Worm (Caenorhabditis elegans) whole organism, young adult: ENCODE measurements around the gene fahd-1.

Experiments
- D2030.7 ChIP-seq: fragments of 200-800 bp; sonication (Bioruptor generic); IDR thresholded peaks from 2 replicates; pipeline ENCODE4 v1.3.6; 2022; ENCODE audit warnings: missing genetic modification reagents, missing genetic modification characterization, missing compliant biosample characterization
- F22D6.2 ChIP-seq: sonication (generic microtip); optimal IDR thresholded peaks from 2 replicates; lab custom pipeline; 2016; ENCODE audit warnings: mild to moderate bottlenecking, missing genetic modification characterization, missing compliant biosample characterization
- F37B4.10 ChIP-seq: fragments of 200-800 bp; sonication (Bioruptor generic); IDR thresholded peaks from 2 replicates; pipeline ENCODE4 v1.3.6; 2022; ENCODE audit warnings: missing genetic modification characterization, missing compliant biosample characterization
- F39B2.1 ChIP-seq: fragments of 200-800 bp; sonication (Bioruptor generic); IDR thresholded peaks from 2 replicates; pipeline ENCODE4 v1.3.6; 2022; ENCODE audit warnings: missing genetic modification reagents, missing genetic modification characterization, missing compliant biosample characterization
- F57A8.1 ChIP-seq: fragments of 200-800 bp; sonication (Bioruptor generic); optimal IDR thresholded peaks from 2 replicates; lab custom pipeline; 2018; ENCODE audit warnings: mild to moderate bottlenecking, missing genetic modification characterization, moderate library complexity, missing compliant biosample characterization
- K12H6.12 ChIP-seq: fragments of 200-800 bp; sonication (Bioruptor generic); optimal IDR thresholded peaks from 2 replicates; lab custom pipeline; 2018; ENCODE audit warnings: mild to moderate bottlenecking, missing genetic modification characterization, missing compliant biosample characterization
- Y67H2A.10 ChIP-seq: fragments of 200-800 bp; sonication (Bioruptor generic); conservative IDR thresholded peaks from 2 replicates; pipeline ENCODE4 v1.3.6; 2022; ENCODE audit warnings: missing genetic modification reagents, missing genetic modification characterization, missing compliant biosample characterization
- Y79H2A.3 ChIP-seq: fragments of 200-800 bp; sonication (Bioruptor generic); conservative IDR thresholded peaks from 2 replicates; pipeline ENCODE4 v1.3.6; 2022; ENCODE audit warnings: missing genetic modification reagents, missing genetic modification characterization, missing compliant biosample characterization
- attf-3 ChIP-seq: fragments of 200-800 bp; sonication (Bioruptor generic); conservative IDR thresholded peaks from 2 replicates; pipeline ENCODE4 v1.3.6; 2022; ENCODE audit warnings: missing genetic modification reagents, missing genetic modification characterization, missing compliant biosample characterization
- cebp-1 ChIP-seq, 2 experiments: fragments of 200-800 bp in 1 of 2; sonication (Bioruptor generic) in 1 of 2; sonication (generic microtip) in 1 of 2; IDR thresholded peaks in 1 of 2; optimal IDR thresholded peaks in 1 of 2; 2 replicates each; pipeline versions ENCODE4 v1.3.6 to Lab custom; 2017 to 2022; ENCODE audit warnings: missing compliant biosample characterization in 2 of 2, missing genetic modification characterization in 2 of 2, mild to moderate bottlenecking in 1 of 2, missing genetic modification reagents in 1 of 2, moderate library complexity in 1 of 2
- ceh-79 ChIP-seq: sonication (generic microtip); optimal IDR thresholded peaks from 2 replicates; lab custom pipeline; 2017; ENCODE audit warnings: mild to moderate bottlenecking, missing genetic modification characterization, missing compliant biosample characterization
- chd-7 ChIP-seq: sonication (generic microtip); optimal IDR thresholded peaks from 2 replicates; lab custom pipeline; 2016; ENCODE audit warnings: mild to moderate bottlenecking, missing genetic modification characterization, moderate library complexity, missing compliant biosample characterization
- efl-1 ChIP-seq: fragments of 150-350 bp; optimal IDR thresholded peaks from 2 replicates; lab custom pipeline; 2014; ENCODE audit warnings: missing biosample characterization, missing genetic modification reagents, missing genetic modification characterization
- ekl-4 ChIP-seq: fragments of 200-800 bp; sonication (Bioruptor generic); IDR thresholded peaks from 2 replicates; pipeline ENCODE4 v1.3.6; 2022; ENCODE audit warnings: missing genetic modification reagents, missing genetic modification characterization, missing compliant biosample characterization
- hmg-20 ChIP-seq: fragments of 200-800 bp; sonication (Bioruptor generic); IDR thresholded peaks from 2 replicates; pipeline ENCODE4 v1.3.6; 2022; ENCODE audit warnings: missing genetic modification reagents, missing genetic modification characterization, missing compliant biosample characterization
- lag-1 ChIP-seq: fragments of 200-800 bp; sonication (Bioruptor generic); IDR thresholded peaks from 2 replicates; pipeline ENCODE4 v1.3.6; 2022; ENCODE audit warnings: missing genetic modification reagents, missing genetic modification characterization, missing compliant biosample characterization
- lin-40 ChIP-seq: sonication (generic microtip); optimal IDR thresholded peaks from 2 replicates; lab custom pipeline; 2016; ENCODE audit warnings: missing genetic modification characterization, mild to moderate bottlenecking, missing compliant biosample characterization, missing genotype, missing genetic modification reagents
- lsy-27 ChIP-seq: sonication (generic microtip); optimal IDR thresholded peaks from 2 replicates; lab custom pipeline; 2017; ENCODE audit warnings: missing genetic modification characterization, mild to moderate bottlenecking, missing compliant biosample characterization, antibody characterized with exemption, missing genotype, borderline replicate concordance; ENCODE audit not compliant: insufficient read depth
- madf-6 ChIP-seq: fragments of 200-800 bp; sonication (Bioruptor generic); IDR thresholded peaks from 2 replicates; pipeline ENCODE4 v1.3.6; 2022; ENCODE audit warnings: missing genetic modification reagents, missing genetic modification characterization, missing compliant biosample characterization
- madf-8 ChIP-seq: fragments of 200-800 bp; sonication (Bioruptor generic); conservative IDR thresholded peaks from 2 replicates; pipeline ENCODE4 v1.3.6; 2022; ENCODE audit warnings: missing genetic modification reagents, missing genetic modification characterization, missing compliant biosample characterization
- nhr-120 ChIP-seq: fragments of 200-800 bp; sonication (Bioruptor generic); IDR thresholded peaks from 2 replicates; pipeline ENCODE4 v1.3.6; 2022; ENCODE audit warnings: missing genetic modification characterization, missing compliant biosample characterization
- nhr-80 ChIP-seq: sonication (generic microtip); optimal IDR thresholded peaks from 2 replicates; lab custom pipeline; 2016; ENCODE audit warnings: missing genetic modification characterization, missing compliant biosample characterization
- nhr-90 ChIP-seq: sonication (generic microtip); optimal IDR thresholded peaks from 2 replicates; lab custom pipeline; 2016; ENCODE audit warnings: missing genotype, mild to moderate bottlenecking, missing genetic modification characterization, missing compliant biosample characterization
- rec-8 ChIP-seq, 2 experiments: sonication (generic microtip); optimal IDR thresholded peaks; 2 replicates each; lab custom pipeline; 2016; ENCODE audit warnings: mild to moderate bottlenecking in 2 of 2, missing genetic modification characterization in 2 of 2, missing genetic modification reagents in 2 of 2, missing genotype in 2 of 2, missing biosample characterization in 1 of 2, missing compliant biosample characterization in 1 of 2, moderate library complexity in 1 of 2
- repo-1 ChIP-seq: sonication (generic microtip); optimal IDR thresholded peaks from 2 replicates; lab custom pipeline; 2017; ENCODE audit warnings: mild to moderate bottlenecking, missing genetic modification characterization, missing compliant biosample characterization
- rpc-1 ChIP-seq, 2 experiments: fragments of 150-350 bp in 1 of 2; sonication (generic microtip) in 1 of 2; optimal IDR thresholded peaks; 2 replicates each; lab custom pipeline; 2014 to 2018; ENCODE audit warnings: missing biosample characterization in 1 of 2, missing genetic modification characterization in 1 of 2, missing genetic modification reagents in 1 of 2, missing genotype in 1 of 2
- sea-2 ChIP-seq: fragments of 200-800 bp; sonication (Bioruptor generic); IDR thresholded peaks from 2 replicates; pipeline ENCODE4 v1.3.6; 2022; ENCODE audit warnings: missing genetic modification characterization, missing compliant biosample characterization
- snpc-1.3 ChIP-seq: sonication (generic microtip); optimal IDR thresholded peaks from 2 replicates; lab custom pipeline; 2017; ENCODE audit warnings: missing genetic modification characterization, mild to moderate bottlenecking, missing compliant biosample characterization, antibody characterized with exemption, moderate library complexity, missing genotype, missing genetic modification reagents; ENCODE audit not compliant: insufficient read depth
- tbx-9 ChIP-seq: sonication (generic microtip); optimal IDR thresholded peaks from 2 replicates; lab custom pipeline; 2016; ENCODE audit warnings: borderline replicate concordance, missing genetic modification characterization, inconsistent platforms, missing compliant biosample characterization
- tlf-1 ChIP-seq: fragments of 200-800 bp; sonication (Bioruptor generic); optimal IDR thresholded peaks from 2 replicates; lab custom pipeline; 2018; ENCODE audit warnings: mild to moderate bottlenecking, missing genetic modification characterization, missing compliant biosample characterization
- unc-130 ChIP-seq: sonication (generic microtip); optimal IDR thresholded peaks from 2 replicates; lab custom pipeline; 2016; ENCODE audit warnings: missing genetic modification reagents, missing genetic modification characterization, missing compliant biosample characterization
- zim-3 ChIP-seq: sonication (generic microtip); optimal IDR thresholded peaks from 2 replicates; lab custom pipeline; 2017; ENCODE audit warnings: mild to moderate bottlenecking, missing genetic modification characterization, moderate library complexity, missing compliant biosample characterization
- ztf-25 ChIP-seq: fragments of 200-800 bp; sonication (Bioruptor generic); IDR thresholded peaks from 2 replicates; pipeline ENCODE4 v1.3.6; 2022; ENCODE audit warnings: missing genetic modification reagents, missing genetic modification characterization, missing compliant biosample characterization
- ztf-26 ChIP-seq: sonication (generic microtip); optimal IDR thresholded peaks from 2 replicates; lab custom pipeline; 2017; ENCODE audit warnings: missing genetic modification characterization, missing compliant biosample characterization

fahd-1 gene

DNA sequence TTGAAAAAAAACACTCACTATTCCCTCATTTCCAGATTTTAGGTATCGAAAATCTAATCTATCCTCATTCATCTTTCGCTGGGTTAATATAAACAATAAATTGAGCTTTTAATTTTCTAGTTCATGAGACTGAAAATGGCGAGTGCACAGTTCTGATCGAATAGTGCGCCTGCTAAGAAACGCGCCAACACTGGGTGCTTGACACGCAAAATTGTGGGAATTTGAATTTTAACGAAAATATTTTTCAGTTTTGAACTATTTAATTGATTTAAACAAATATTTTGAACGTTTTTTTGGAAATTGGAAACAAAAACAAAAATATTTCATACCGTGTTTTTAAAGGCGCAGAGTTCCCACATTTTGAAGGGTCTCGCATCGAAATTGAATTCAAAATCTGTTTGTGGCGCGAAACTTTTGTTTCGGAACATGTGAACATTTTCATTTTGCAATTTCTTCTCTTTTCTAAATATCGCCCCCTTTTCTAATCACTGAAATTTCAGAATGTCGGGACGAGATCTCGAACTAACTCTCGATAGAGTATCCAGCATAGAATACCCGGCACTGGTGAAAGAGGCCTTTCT lies 36.6 kb downstream of the fahd-1 start, which contains the start of the genes C29E4.13 and npp-15 (continued):
- TF ChIP-seq nhr-80 (peak; percentile 15), zim-3 (tag; lab: Kevin White, UChicago) (no peak), Y79H2A.3 (GFP tag; lab: Robert Waterston, UW) (no peak), unc-130 (GFP tag; lab: Kevin White, UChicago) (peak; percentile 9), nhr-90 (no peak), madf-6 (peak; percentile 80), D2030.7 (GFP tag; lab: Robert Waterston, UW) (peak; percentile 50), tbx-9 (tag; lab: Kevin White, UChicago) (no peak), F22D6.2 (tag; lab: Kevin White, UChicago) (no peak), F57A8.1 (GFP tag; lab: Kevin White, UChicago) (no peak), sea-2 (GFP tag; lab: Robert Waterston, UW) (no peak), K12H6.12 (tag; lab: Kevin White, UChicago) (no peak), efl-1 (peak; percentile 87), chd-7 (tag; lab: Kevin White, UChicago) (no peak), madf-8 (GFP tag; lab: Robert Waterston, UW) (peak; percentile 55), nhr-120 (GFP tag; lab: Robert Waterston, UW) (no peak), F39B2.1 (no peak), tlf-1 (GFP tag; lab: Kevin White, UChicago) (no peak)

DNA sequence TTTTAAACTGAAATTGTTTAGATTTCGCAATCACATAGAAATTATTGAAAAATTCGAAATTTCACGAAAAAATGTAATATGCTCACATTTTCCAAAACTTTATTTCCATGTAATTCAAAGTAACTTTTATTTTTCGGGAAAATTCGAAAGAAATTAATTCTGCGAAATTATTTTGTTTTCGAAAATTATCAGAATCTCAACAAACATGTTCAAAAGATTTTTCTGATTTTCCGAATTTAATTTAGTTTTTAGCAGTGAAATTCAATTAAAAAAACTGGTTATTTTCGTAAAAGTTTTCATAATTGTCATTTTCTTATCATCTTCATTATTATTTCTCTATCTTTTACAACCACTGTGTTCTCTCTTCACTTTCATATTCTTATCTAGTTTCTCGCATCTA lies 41.2 kb downstream of the fahd-1 start, which contains the start of gene ran-2:
Gene ran-2, plus strand, starts transcription at position 301 of the 400 bp plus-strand sequence.
- TF ChIP-seq F37B4.10 (GFP tag; lab: Robert Waterston, UW) (no peak), Y67H2A.10 (GFP tag; lab: Robert Waterston, UW) (no peak), F39B2.1 (no peak), ztf-26 (tag; lab: Kevin White, UChicago) (no peak), ekl-4 (GFP tag; lab: Robert Waterston, UW) (no peak), ceh-79 (tag; lab: Kevin White, UChicago) (no peak), cebp-1 (GFP tag; IDR thresholded peaks at IDR 0.05; lab: Robert Waterston, UW) (no peak), cebp-1 (tag; optimal IDR thresholded peaks at IDR 0.05; lab: Kevin White, UChicago) (peak; percentile 85), nhr-120 (GFP tag; lab: Robert Waterston, UW) (no peak)

DNA sequence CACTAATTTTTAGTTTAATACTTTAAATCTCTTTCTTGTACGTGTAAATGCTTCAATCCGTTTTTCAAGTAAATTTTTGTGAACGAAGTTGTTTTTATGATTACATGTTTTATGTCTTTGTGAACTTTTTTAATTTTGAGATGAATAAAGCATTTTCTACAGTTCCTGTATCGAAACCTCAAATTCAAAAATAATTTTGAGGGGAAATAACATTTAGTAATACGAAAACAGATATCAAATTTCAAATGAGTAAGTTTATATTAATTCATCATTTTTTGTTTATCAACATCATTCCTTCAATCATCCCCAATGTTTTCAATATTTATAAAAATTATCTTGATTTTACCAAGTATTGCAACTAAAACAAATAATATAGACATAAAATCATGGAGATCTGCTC lies 45.5 kb downstream of the fahd-1 start, which contains the start of gene C29E4.10:
Gene C29E4.10, plus strand, starts transcription at position 301 of the 400 bp plus-strand sequence.
- TF ChIP-seq repo-1 (tag; lab: Kevin White, UChicago) (no peak), rpc-1 (optimal IDR thresholded peaks at IDR 0.05; lab: Kevin White, UChicago) (no peak), rpc-1 (tag; optimal IDR thresholded peaks at IDR 0.05; lab: Kevin White, UChicago) (no peak), chd-7 (tag; lab: Kevin White, UChicago) (no peak), ztf-25 (GFP tag; lab: Robert Waterston, UW) (no peak), Y79H2A.3 (GFP tag; lab: Robert Waterston, UW) (no peak), lsy-27 (no peak), snpc-1.3 (tag; lab: Kevin White, UChicago) (no peak), lag-1 (GFP tag; lab: Robert Waterston, UW) (no peak), attf-3 (no peak), rec-8 (tag; optimal IDR thresholded peaks at IDR 0.05; lab: Kevin White, UChicago) (no peak), lin-40 (no peak), hmg-20 (GFP tag; lab: Robert Waterston, UW) (no peak), nhr-80 (no peak)
- TF ChIP-seq, all 124 proteins: peak for 0
